Worm (Caenorhabditis elegans) whole organism, midembryonic: ENCODE measurements around the gene AH6.3.

Source experiments
- T22C8.4 ChIP-seq: fragments of 200-800 bp; sonication (Bioruptor generic); IDR thresholded peaks from 2 replicates; pipeline ENCODE4 v1.3.6; 2022; ENCODE audit warnings: missing genetic modification characterization, missing compliant biosample characterization
- tab-1 ChIP-seq: fragments of 200-800 bp; sonication (Bioruptor generic); IDR thresholded peaks from 2 replicates; pipeline ENCODE4 v1.3.6; 2022; ENCODE audit warnings: missing genetic modification characterization, missing compliant biosample characterization
- ztf-29 ChIP-seq: fragments of 200-800 bp; sonication (Bioruptor generic); IDR thresholded peaks from 2 replicates; pipeline ENCODE4 v1.3.6; 2022; ENCODE audit warnings: missing genetic modification reagents, missing genetic modification characterization, missing compliant biosample characterization

- TF ChIP-seq T22C8.4 (no peak), tab-1 (GFP tag; lab: Robert Waterston, UW) (no peak), ztf-29 (GFP tag; lab: Robert Waterston, UW) (no peak)
These were observed 16.9 kb upstream of the AH6.3 start for ce11 chrII:9501955-9502354.
